Worm (Caenorhabditis elegans) whole organism, L4/young adult: ENCODE measurements around the gene C17C3.5.

ENCODE experiments used
- dao-5 ChIP-seq: sonication (generic microtip); optimal IDR thresholded peaks from 2 replicates; lab custom pipeline; 2016; ENCODE audit warnings: missing genotype, missing genetic modification characterization, moderate library complexity, missing compliant biosample characterization
- him-1 ChIP-seq: sonication (generic microtip); optimal IDR thresholded peaks from 2 replicates; lab custom pipeline; 2016; ENCODE audit warnings: missing genotype, missing genetic modification reagents, missing genetic modification characterization, missing compliant biosample characterization

DNA sequence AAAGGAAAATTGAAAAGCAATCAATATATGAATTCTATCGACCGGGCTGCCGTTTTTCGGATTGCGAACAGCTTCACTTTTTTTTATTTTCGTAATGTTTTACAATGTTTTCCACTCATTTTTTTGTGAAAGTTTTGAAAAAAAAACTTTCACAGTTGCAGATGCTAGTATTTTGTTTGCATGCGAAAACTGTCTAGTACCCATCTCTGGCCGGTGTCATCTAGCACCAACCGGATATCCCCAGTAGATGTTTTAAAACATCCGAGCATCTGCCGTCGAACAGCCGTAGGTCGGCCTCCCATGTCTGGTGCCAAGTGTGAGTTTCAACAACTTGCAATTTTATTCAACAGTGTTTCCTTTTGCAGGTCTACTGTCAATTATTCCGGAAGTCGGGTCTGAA is 30.2 kb upstream of the C17C3.5 start, which contains the start of gene ZK177.12:
- no peak for TF ChIP-seq him-1 (tag; lab: Kevin White, UChicago)
- no peak for TF ChIP-seq dao-5 (tag; lab: Kevin White, UChicago)
